Worm (Caenorhabditis elegans) whole organism, mixed stage, embryonic: ENCODE results near the gene B0252.5.

ENCODE experiments used
- ces-1 ChIP-seq: fragments of 150-350 bp; optimal IDR thresholded peaks from 2 replicates; lab custom pipeline; 2014; ENCODE audit warnings: missing biosample characterization, missing genetic modification reagents, missing genetic modification characterization
- elt-3 ChIP-seq: fragments of 150-350 bp; optimal IDR thresholded peaks from 2 replicates; lab custom pipeline; 2014; ENCODE audit warnings: missing biosample characterization, missing genetic modification characterization
- nhr-12 ChIP-seq: fragments of 150-350 bp; optimal IDR thresholded peaks from 2 replicates; lab custom pipeline; 2014; ENCODE audit warnings: missing biosample characterization, missing genetic modification characterization
- nhr-28 ChIP-seq: fragments of 150-350 bp; optimal IDR thresholded peaks from 2 replicates; lab custom pipeline; 2014; ENCODE audit warnings: missing biosample characterization, missing genetic modification characterization
- pha-4 ChIP-seq: fragments of 150-350 bp; optimal IDR thresholded peaks from 2 replicates; lab custom pipeline; 2018; ENCODE audit warnings: missing biosample characterization, missing genetic modification reagents, missing genetic modification characterization
- snpc-4 ChIP-seq: fragments of 150-350 bp; optimal IDR thresholded peaks from 2 replicates; lab custom pipeline; 2014; ENCODE audit warnings: missing biosample characterization, missing genetic modification characterization

- TF ChIP-seq pha-4 (no peak), elt-3 (tag; lab: Kevin White, UChicago) (no peak), nhr-12 (tag; lab: Kevin White, UChicago) (no peak), snpc-4 (tag; lab: Kevin White, UChicago) (no peak), nhr-28 (tag; lab: Kevin White, UChicago) (no peak), ces-1 (peak; percentile 80)
These were observed 22.1 kb upstream of the B0252.5 start for ce11 chrII:6940726-6941230.
